Worm (Caenorhabditis elegans): ENCODE results near the gene Y69A2AL.2.

Gene Y69A2AL.2

DNA sequence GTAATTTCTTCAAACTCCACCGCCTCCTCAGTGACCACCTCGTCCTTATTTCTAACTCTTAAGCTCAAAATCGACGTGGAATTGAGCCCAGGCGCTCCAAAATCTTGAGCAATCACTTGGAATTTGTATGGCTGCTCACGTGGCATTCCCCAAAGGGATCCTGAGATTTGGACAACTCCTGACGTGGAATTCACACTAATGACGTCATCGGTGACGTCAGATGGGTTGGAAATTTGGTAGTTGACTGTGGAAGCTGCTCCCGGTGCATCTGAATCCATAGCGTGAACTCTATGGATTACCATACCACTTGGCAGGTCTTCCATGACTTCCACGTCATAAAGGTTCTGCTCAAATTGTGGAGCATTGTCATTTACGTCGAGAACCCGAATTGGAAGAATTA lies 26.9 kb upstream of the Y69A2AL.2 start:
- no peak for TF ChIP-seq zip-4 (GFP tag; optimal IDR thresholded peaks at IDR 0.05)

DNA sequence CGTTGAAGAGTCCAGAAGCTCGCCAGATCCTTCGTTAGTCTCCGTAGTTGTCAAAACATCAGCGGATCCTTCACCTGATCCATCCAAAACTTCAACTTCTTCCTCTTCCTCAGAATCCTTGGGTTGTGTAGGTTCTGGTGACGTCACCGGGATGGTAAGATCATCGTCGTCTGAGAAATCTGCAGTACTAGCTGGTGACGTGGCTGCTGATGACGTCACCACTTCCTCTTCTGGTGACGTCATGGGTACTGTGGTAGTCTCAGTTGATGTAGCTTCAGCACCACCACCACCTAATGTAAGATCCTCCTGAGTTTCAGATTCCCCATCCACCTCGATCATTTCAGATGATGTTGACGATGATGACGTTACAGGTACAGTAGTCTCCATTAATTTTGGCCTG lies 20.7 kb upstream of the Y69A2AL.2 start:
- no peak for TF ChIP-seq nhr-90 (tag; optimal IDR thresholded peaks at IDR 0.05; ENCODE audit: poor library complexity)
- TF ChIP-seq F16B12.6 (tag; optimal IDR thresholded peaks at IDR 0.05): no peak
- no peak for TF ChIP-seq grh-1 (GFP tag; IDR thresholded peaks at IDR 0.05)
- no peak for TF ChIP-seq snpc-4 (tag; optimal IDR thresholded peaks at IDR 0.05)
- no peak for TF ChIP-seq efl-3 (GFP tag; optimal IDR thresholded peaks at IDR 0.05)
- no peak for TF ChIP-seq sup-37 (GFP tag; optimal IDR thresholded peaks at IDR 0.05)
- no peak for TF ChIP-seq fos-1 (tag; optimal IDR thresholded peaks at IDR 0.05)
- TF ChIP-seq nhr-12 (tag; optimal IDR thresholded peaks at IDR 0.05): no peak
- TF ChIP-seq swsn-7 (tag; optimal IDR thresholded peaks at IDR 0.05): no peak
- no peak for TF ChIP-seq lir-3 (tag; optimal IDR thresholded peaks at IDR 0.05; ENCODE audit: poor library complexity)
- no peak for TF ChIP-seq ces-1 (GFP tag; optimal IDR thresholded peaks at IDR 0.05)
- no peak for TF ChIP-seq fkh-4 (tag; optimal IDR thresholded peaks at IDR 0.05; ENCODE audit: borderline replicate concordance)
- TF ChIP-seq nhr-11 (tag; optimal IDR thresholded peaks at IDR 0.05): no peak
- TF ChIP-seq mef-2 (tag; optimal IDR thresholded peaks at IDR 0.05): no peak

DNA sequence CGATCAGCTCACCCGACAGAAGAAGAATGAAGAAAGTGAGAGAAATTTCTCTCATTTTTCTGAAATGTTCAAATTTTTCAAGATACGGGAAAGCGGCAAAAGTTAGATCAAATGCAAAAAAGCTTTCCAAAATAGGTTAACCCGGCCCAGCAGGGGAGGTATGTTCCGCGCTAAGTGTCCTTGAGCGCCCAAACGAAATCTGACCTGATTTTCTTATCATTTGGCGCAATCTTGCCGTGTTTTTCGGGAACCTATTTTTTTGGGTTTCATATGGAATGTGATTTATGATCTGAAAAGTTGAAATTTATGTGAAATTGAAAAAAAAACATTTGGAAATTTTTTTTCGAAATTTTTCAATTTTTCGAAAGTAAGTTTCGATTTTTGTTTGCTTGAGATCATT lies 18.7 kb upstream of the Y69A2AL.2 start, which contains the start of gene cdh-10:
Gene cdh-10 (minus strand): TSS at position 59 of the 400 bp plus-strand sequence.
- TF ChIP-seq nhr-85 (tag) (peak; percentile 60), nhr-237 (tag; optimal IDR thresholded peaks at IDR 0.05) (no peak), F16B12.6 (tag; optimal IDR thresholded peaks at IDR 0.05) (no peak), alr-1 (tag; optimal IDR thresholded peaks at IDR 0.05; ENCODE audit: borderline replicate concordance) (no peak), ceh-88 (GFP tag; IDR thresholded peaks at IDR 0.05) (no peak), aly-2 (tag; optimal IDR thresholded peaks at IDR 0.05) (no peak), dpl-1 (GFP tag; optimal IDR thresholded peaks at IDR 0.05) (no peak), blmp-1 (tag; optimal IDR thresholded peaks at IDR 0.05) (peak; percentile 66)

DNA sequence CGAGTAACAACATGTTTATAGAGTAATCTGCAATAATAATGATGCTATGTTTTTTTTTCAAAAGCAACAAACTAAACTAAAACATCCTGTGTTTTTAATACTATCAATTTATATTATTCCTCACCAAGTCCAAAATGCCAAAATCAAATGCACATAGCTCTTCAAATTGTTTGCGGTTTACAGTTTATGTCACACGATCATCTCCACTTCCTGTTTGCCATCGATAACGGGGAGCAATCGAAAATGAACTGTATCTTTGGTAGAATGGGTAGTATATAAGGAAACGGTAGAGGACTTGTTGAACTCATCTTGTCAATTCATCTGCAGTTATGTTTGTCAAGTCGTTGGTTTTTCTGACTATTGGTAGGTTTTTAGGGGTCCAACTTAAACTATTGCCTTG lies 17.9 kb upstream of the Y69A2AL.2 start, which contains the start of gene ilys-3:
Gene ilys-3 (plus strand): TSS at position 301 of the 400 bp plus-strand sequence.
- no peak for TF ChIP-seq lin-15B (tag; optimal IDR thresholded peaks at IDR 0.05)
- TF ChIP-seq C34B4.2 (tag; optimal IDR thresholded peaks at IDR 0.05): no peak
- no peak for TF ChIP-seq rnt-1 (tag; optimal IDR thresholded peaks at IDR 0.05)
- TF ChIP-seq ceh-82 (tag; optimal IDR thresholded peaks at IDR 0.05): no peak
- no peak for TF ChIP-seq hlh-4 (tag; optimal IDR thresholded peaks at IDR 0.05)
- TF ChIP-seq pax-3 (tag; optimal IDR thresholded peaks at IDR 0.05): no peak
- TF ChIP-seq efl-3 (GFP tag; optimal IDR thresholded peaks at IDR 0.05): no peak
- TF ChIP-seq ceh-90 (tag; optimal IDR thresholded peaks at IDR 0.05): no peak

DNA sequence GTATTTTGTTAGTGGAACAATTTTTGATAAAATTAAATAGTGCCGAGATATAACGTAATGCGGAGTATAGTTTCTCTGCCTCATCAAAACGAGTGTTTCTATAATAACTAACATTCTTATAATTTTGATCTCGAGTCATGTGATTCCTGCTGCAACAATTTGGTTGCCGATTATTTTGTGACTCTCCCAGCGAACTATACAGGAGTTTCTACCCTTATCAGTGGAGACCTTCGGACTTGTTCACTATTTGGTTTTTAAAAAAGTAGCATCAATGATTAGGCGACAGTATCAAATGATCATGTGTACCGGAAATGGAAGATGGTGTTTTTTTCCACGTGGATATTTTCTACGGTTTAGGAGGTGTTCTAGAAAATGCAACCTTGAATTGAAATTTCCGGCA lies 15.8 kb upstream of the Y69A2AL.2 start:
- no peak for TF ChIP-seq C34B4.2 (tag; optimal IDR thresholded peaks at IDR 0.05)
- no peak for TF ChIP-seq ets-5 (GFP tag; IDR thresholded peaks at IDR 0.05)
- TF ChIP-seq elt-2 (tag; optimal IDR thresholded peaks at IDR 0.05): peak; percentile 36
- TF ChIP-seq efl-1 (optimal IDR thresholded peaks at IDR 0.05): no peak
- TF ChIP-seq efl-1 (GFP tag; optimal IDR thresholded peaks at IDR 0.05 in 1 of 2): peak in 1 of 2 experiments; percentile 63
- no peak for TF ChIP-seq nhr-28 (tag; optimal IDR thresholded peaks at IDR 0.05)
- no peak for TF ChIP-seq F16B12.6 (tag; optimal IDR thresholded peaks at IDR 0.05)
- TF ChIP-seq nhr-20 (tag; optimal IDR thresholded peaks at IDR 0.05): peak; percentile 48

Data from whole organism, L1 larva.